Fruit fly (Drosophila melanogaster): ENCODE results near the gene CG15347.

The CG15347 gene

DNA sequence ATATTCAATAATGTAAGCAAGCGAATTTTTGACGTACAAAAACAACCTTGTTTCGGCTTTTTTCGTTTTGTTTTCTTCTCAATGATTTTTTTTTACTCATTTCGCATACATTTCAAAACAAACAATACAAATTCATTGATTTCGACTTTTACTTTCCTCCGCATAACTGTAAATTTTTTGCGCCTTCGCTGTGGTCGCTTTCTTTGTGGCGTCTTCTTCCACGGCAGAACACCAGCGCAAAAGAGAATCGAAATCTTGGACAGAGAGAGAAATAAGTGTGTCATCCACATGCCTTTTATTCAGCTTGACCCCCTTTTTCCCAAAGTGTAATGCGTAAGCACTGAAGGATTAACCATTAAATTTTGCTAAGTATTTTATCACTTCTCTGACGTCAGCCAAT is 46.3 kb downstream of the CG15347 start:
- no peak for TF ChIP-seq CrebA (GFP tag; optimal IDR thresholded peaks at IDR 0.05; ENCODE audit: borderline replicate concordance)
- TF ChIP-seq foxo (GFP tag; optimal IDR thresholded peaks at IDR 0.05): peak in 1 of 2 experiments; percentile 30
- TF ChIP-seq rgr (GFP tag; optimal IDR thresholded peaks at IDR 0.05): peak; percentile 12
- peak; percentile 72 for TF ChIP-seq psq (GFP tag; optimal IDR thresholded peaks at IDR 0.05)
- TF ChIP-seq fru (GFP tag; optimal IDR thresholded peaks at IDR 0.05): peak; percentile 2
- no peak for TF ChIP-seq Abd-B (GFP tag; optimal IDR thresholded peaks at IDR 0.05)

- peak; percentile 60 for TF ChIP-seq fru (GFP tag; optimal IDR thresholded peaks at IDR 0.05)
- TF ChIP-seq Dif (GFP tag; optimal IDR thresholded peaks at IDR 0.05; ENCODE audit: partially characterized antibody): no peak
- no peak for TF ChIP-seq Rel (GFP tag; optimal IDR thresholded peaks at IDR 0.05)
- peak; percentile 60 for TF ChIP-seq Rel (tag; optimal IDR thresholded peaks at IDR 0.05)
Measured at dm6 chrX:8413513-8414113, 47.1 kb downstream of the CG15347 start.

dm6 chrX:8412197-8413160 is 48.2 kb downstream of the CG15347 start:
- TF ChIP-seq Jra (GFP tag; optimal IDR thresholded peaks at IDR 0.05) (no peak), N (GFP tag; optimal IDR thresholded peaks at IDR 0.05) (peak; percentile 18)

DNA sequence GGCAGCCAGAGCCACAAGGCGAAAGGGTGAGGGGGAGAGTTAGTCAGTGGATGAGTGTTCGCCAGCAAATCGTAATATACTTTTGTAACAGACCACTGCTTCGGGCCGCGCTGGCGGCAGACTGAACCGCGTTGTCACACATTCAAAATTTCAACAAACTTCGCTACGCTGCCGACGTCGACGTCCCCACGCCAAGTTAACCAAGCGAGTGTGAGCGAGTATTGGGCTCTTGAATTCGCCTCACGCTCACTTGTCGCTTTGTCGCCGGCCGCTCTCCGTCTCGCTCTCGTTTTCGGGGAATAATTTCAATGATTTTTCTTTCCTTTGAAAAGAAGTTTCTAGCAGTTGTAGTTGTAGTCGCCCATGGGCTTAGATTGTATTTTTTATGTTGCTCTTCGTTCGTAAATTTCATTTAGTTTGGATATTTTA is 49.2 kb downstream of the CG15347 start, which contains the start of gene lawc:
TSS of gene lawc (minus strand) at position 127 of the 429 bp plus-strand sequence.
- no peak for TF ChIP-seq GATAd (GFP tag; optimal IDR thresholded peaks at IDR 0.05)
- peak; percentile 49 to 52 for TF ChIP-seq dl (GFP tag; optimal IDR thresholded peaks at IDR 0.05; ENCODE audit: insufficient read depth in 1 of 2, partially characterized antibody in 2 of 2)
- TF ChIP-seq Jra (GFP tag; optimal IDR thresholded peaks at IDR 0.05): peak; percentile 61
- peak in 1 of 2 experiments; percentile 30 for TF ChIP-seq foxo (GFP tag; optimal IDR thresholded peaks at IDR 0.05)
- TF ChIP-seq Mio (GFP tag; optimal IDR thresholded peaks at IDR 0.05): no peak
- TF ChIP-seq CrebA (GFP tag; optimal IDR thresholded peaks at IDR 0.05; ENCODE audit: borderline replicate concordance): peak; percentile 66
- TF ChIP-seq Myc (optimal IDR thresholded peaks at IDR 0.05): no peak
- no peak for TF ChIP-seq CG9705 (GFP tag; optimal IDR thresholded peaks at IDR 0.05)
- no peak for TF ChIP-seq Hr83 (GFP tag; optimal IDR thresholded peaks at IDR 0.05; ENCODE audit: poor library complexity, severe bottlenecking)
- peak; percentile 76 for TF ChIP-seq brk (GFP tag; optimal IDR thresholded peaks at IDR 0.05)
- no peak for TF ChIP-seq Dfd (GFP tag; optimal IDR thresholded peaks at IDR 0.05)
- TF ChIP-seq Hr78 (GFP tag; optimal IDR thresholded peaks at IDR 0.05): no peak
- peak; percentile 73 for TF ChIP-seq Vsx2 (GFP tag; optimal IDR thresholded peaks at IDR 0.05; ENCODE audit: partially characterized antibody)
- TF ChIP-seq br (GFP tag; optimal IDR thresholded peaks at IDR 0.05): peak; percentile 27
- TF ChIP-seq rgr (GFP tag; optimal IDR thresholded peaks at IDR 0.05): peak; percentile 70
- no peak for TF ChIP-seq usp (GFP tag; optimal IDR thresholded peaks at IDR 0.05)
- TF ChIP-seq CG32264 (GFP tag; optimal IDR thresholded peaks at IDR 0.05): peak; percentile 4
- TF ChIP-seq tai (GFP tag; optimal IDR thresholded peaks at IDR 0.05): no peak
- peak; percentile 47 for TF ChIP-seq psq (GFP tag; optimal IDR thresholded peaks at IDR 0.05)
- TF ChIP-seq N (GFP tag; optimal IDR thresholded peaks at IDR 0.05): no peak
- peak; percentile 63 for TF ChIP-seq h (GFP tag; optimal IDR thresholded peaks at IDR 0.05)
- TF ChIP-seq Abd-B (GFP tag; optimal IDR thresholded peaks at IDR 0.05): no peak
- no peak for TF ChIP-seq jim (GFP tag; optimal IDR thresholded peaks at IDR 0.05)
- TF ChIP-seq fru (GFP tag; optimal IDR thresholded peaks at IDR 0.05): peak; percentile 63
- TF ChIP-seq sv (GFP tag; optimal IDR thresholded peaks at IDR 0.05): no peak
- TF ChIP-seq lola (GFP tag; optimal IDR thresholded peaks at IDR 0.05): no peak
- TF ChIP-seq sage (GFP tag; optimal IDR thresholded peaks at IDR 0.05): peak; percentile 82
- no peak for TF ChIP-seq woc (GFP tag; optimal IDR thresholded peaks at IDR 0.05)
- no peak for TF ChIP-seq HLH106 (tag; optimal IDR thresholded peaks at IDR 0.05)
- peak; percentile 86 for TF ChIP-seq Rel (GFP tag; optimal IDR thresholded peaks at IDR 0.05)
- TF ChIP-seq Rel (tag; optimal IDR thresholded peaks at IDR 0.05): peak; percentile 65
- no peak for TF ChIP-seq dmrt93B (GFP tag; optimal IDR thresholded peaks at IDR 0.05)
- TF ChIP-seq OdsH (GFP tag; optimal IDR thresholded peaks at IDR 0.05): peak; percentile 6
- no peak for TF ChIP-seq pan (optimal IDR thresholded peaks at IDR 0.05)
- TF ChIP-seq dsf (GFP tag; optimal IDR thresholded peaks at IDR 0.05; ENCODE audit: borderline replicate concordance): no peak
- peak; percentile 72 for TF ChIP-seq Dif (GFP tag; optimal IDR thresholded peaks at IDR 0.05; ENCODE audit: partially characterized antibody)
- TF ChIP-seq ey (GFP tag; optimal IDR thresholded peaks at IDR 0.05): peak; percentile 15
- peak; percentile 74 for TF ChIP-seq Sp1 (GFP tag; optimal IDR thresholded peaks at IDR 0.05)
- peak; percentile 9 for TF ChIP-seq Hnf4 (GFP tag; optimal IDR thresholded peaks at IDR 0.05)

All from whole organism, wandering third instar larva.